Fruit fly (Drosophila melanogaster): ENCODE results near the gene CG17726.
A peak's percentile ranks its signal among the peaks of the same experiment; 100 is the strongest.

The CG17726 gene

dm6 chr3R:11211291-11212061, 15.1 kb upstream of the CG17726 start (continued):
- TF ChIP-seq bigmax (GFP tag; optimal IDR thresholded peaks at IDR 0.05) = peak; percentile 99
- peak; percentile 55 for TF ChIP-seq CG5953 (GFP tag; IDR thresholded peaks at IDR 0.05)
- peak; percentile 76 for TF ChIP-seq CG12659 (GFP tag; optimal IDR thresholded peaks at IDR 0.05)
- peak; percentile 67 for TF ChIP-seq Bteb2 (GFP tag; optimal IDR thresholded peaks at IDR 0.05)
- TF ChIP-seq CG1603 (tag; optimal IDR thresholded peaks at IDR 0.05) = peak; percentile 63
- TF ChIP-seq CG13296 (GFP tag; optimal IDR thresholded peaks at IDR 0.05) = peak; percentile 65
- TF ChIP-seq chinmo (GFP tag; IDR thresholded peaks at IDR 0.05; ENCODE audit: partially characterized antibody) = peak; percentile 83; the same call in 3 of the 4 replicates
- TF ChIP-seq al (GFP tag; IDR thresholded peaks at IDR 0.05) = peak; percentile 76
- TF ChIP-seq Hsf (GFP tag; optimal IDR thresholded peaks at IDR 0.05) = peak; percentile 74
- TF ChIP-seq cwo (GFP tag; optimal IDR thresholded peaks at IDR 0.05) = peak; percentile 96
- no peak for TF ChIP-seq CG14965 (GFP tag; optimal IDR thresholded peaks at IDR 0.05; ENCODE audit: borderline replicate concordance)
- TF ChIP-seq Hr3 (GFP tag; optimal IDR thresholded peaks at IDR 0.05) = peak; percentile 77
- peak; percentile 54; the same call in 1 of the 3 replicates for TF ChIP-seq C15 (GFP tag; IDR thresholded peaks at IDR 0.05)
- TF ChIP-seq CG18619 (GFP tag; optimal IDR thresholded peaks at IDR 0.05) = peak; percentile 40
- peak; percentile 33 for TF ChIP-seq Ravus (GFP tag; IDR thresholded peaks at IDR 0.05)
- peak; percentile 56 for TF ChIP-seq B-H2 (GFP tag; optimal IDR thresholded peaks at IDR 0.05)
- TF ChIP-seq ato (GFP tag; IDR thresholded peaks at IDR 0.05; ENCODE audit: partially characterized antibody) = no peak
- TF ChIP-seq CG9932 (GFP tag; IDR thresholded peaks at IDR 0.05) = peak; percentile 87
- peak; percentile 5; the same call in 1 of the 2 replicates for TF ChIP-seq CG10321 (GFP tag; IDR thresholded peaks at IDR 0.05)
- peak; percentile 64 for TF ChIP-seq CG2889 (GFP tag; IDR thresholded peaks at IDR 0.05)
- TF ChIP-seq CG34224 (GFP tag; IDR thresholded peaks at IDR 0.05; ENCODE audit: partially characterized antibody) = no peak
- TF ChIP-seq HLH4C (GFP tag; IDR thresholded peaks at IDR 0.05; ENCODE audit: partially characterized antibody) = 0 out of 3 replicates have a peak, but pooled peaks have one; percentile 24
- TF ChIP-seq tup (GFP tag; optimal IDR thresholded peaks at IDR 0.05) = no peak
- TF ChIP-seq CG8765 (GFP tag; IDR thresholded peaks at IDR 0.05) = peak; percentile 8; the same call in 1 of the 2 replicates
- TF ChIP-seq sob (GFP tag; IDR thresholded peaks at IDR 0.05) = peak; percentile 69
- no peak for TF ChIP-seq MTF-1 (GFP tag; optimal IDR thresholded peaks at IDR 0.05; ENCODE audit: borderline replicate concordance)
- peak; percentile 66 for TF ChIP-seq CG14050 (GFP tag; IDR thresholded peaks at IDR 0.05)
- TF ChIP-seq CkIIα-i1 (GFP tag; IDR thresholded peaks at IDR 0.05) = no peak
- peak; percentile 56 for TF ChIP-seq CG3847 (GFP tag; IDR thresholded peaks at IDR 0.05)
- peak; percentile 57 for TF ChIP-seq YL-1 (GFP tag; optimal IDR thresholded peaks at IDR 0.05)
- TF ChIP-seq crp (GFP tag; optimal IDR thresholded peaks at IDR 0.05) = no peak
- TF ChIP-seq CG31388 (GFP tag; optimal IDR thresholded peaks at IDR 0.05) = peak; percentile 19
- TF ChIP-seq CG10565 (GFP tag; optimal IDR thresholded peaks at IDR 0.05) = no peak
- TF ChIP-seq dpn (GFP tag; optimal IDR thresholded peaks at IDR 0.05) = peak; percentile 78 to 86
- TF ChIP-seq CG32772 (GFP tag; IDR thresholded peaks at IDR 0.05) = peak; percentile 61
- TF ChIP-seq Oli (tag; optimal IDR thresholded peaks at IDR 0.05) = peak; percentile 58
- TF ChIP-seq CG17912 (GFP tag; optimal IDR thresholded peaks at IDR 0.05) = no peak
- peak; percentile 76 for TF ChIP-seq CG17612 (GFP tag; IDR thresholded peaks at IDR 0.05)
- peak; percentile 87 for TF ChIP-seq NFAT (GFP tag; IDR thresholded peaks at IDR 0.05)
- TF ChIP-seq CG11398 (GFP tag; optimal IDR thresholded peaks at IDR 0.05) = peak; percentile 28
- TF ChIP-seq CG13894 (tag; optimal IDR thresholded peaks at IDR 0.05) = peak; percentile 94
- no peak for TF ChIP-seq D (optimal IDR thresholded peaks at IDR 0.05)
- peak; percentile 25 for TF ChIP-seq D (GFP tag; optimal IDR thresholded peaks at IDR 0.05)
- peak; percentile 33 for TF ChIP-seq CG17568 (GFP tag; optimal IDR thresholded peaks at IDR 0.05)
- TF ChIP-seq insv (GFP tag; optimal IDR thresholded peaks at IDR 0.05) = peak in 1 of 2 experiments; percentile 17
- TF ChIP-seq wor (GFP tag; IDR thresholded peaks at IDR 0.05) = peak; percentile 30; the same call in 1 of the 2 replicates
- peak; percentile 35 for TF ChIP-seq NK7.1 (GFP tag; optimal IDR thresholded peaks at IDR 0.05)
- peak; percentile 69 for TF ChIP-seq CG9215 (GFP tag; IDR thresholded peaks at IDR 0.05)

Measured in whole organism, embryonic.